Worm (Caenorhabditis elegans) whole organism, late embryonic: ENCODE measurements around the gene col-107.
A peak's percentile ranks its signal among the peaks of the same experiment; 100 is the strongest.

Experiments used
- C08G9.2 ChIP-seq: sonication (generic microtip); optimal IDR thresholded peaks from 2 replicates; lab custom pipeline; 2016; ENCODE audit warnings: mild to moderate bottlenecking, missing genetic modification characterization, moderate library complexity, missing compliant biosample characterization
- C38D4.7 ChIP-seq: fragments of 200-800 bp; sonication (Bioruptor generic); optimal IDR thresholded peaks from 2 replicates; lab custom pipeline; 2018; ENCODE audit warnings: mild to moderate bottlenecking, missing genetic modification characterization, moderate library complexity, missing compliant biosample characterization
- K09A11.1 ChIP-seq: sonication (generic microtip); optimal IDR thresholded peaks from 2 replicates; lab custom pipeline; 2017; ENCODE audit warnings: antibody characterized with exemption, mild to moderate bottlenecking, missing genetic modification characterization, missing compliant biosample characterization; ENCODE audit not compliant: insufficient read depth
- Y22D7AL.16 ChIP-seq: sonication (generic microtip); optimal IDR thresholded peaks from 2 replicates; lab custom pipeline; 2016; ENCODE audit warnings: missing genetic modification characterization, missing compliant biosample characterization
- ahr-1 ChIP-seq: sonication (generic microtip); optimal IDR thresholded peaks from 2 replicates; lab custom pipeline; 2016; ENCODE audit warnings: missing genetic modification characterization, missing compliant biosample characterization
- ceh-18 ChIP-seq: sonication (generic microtip); optimal IDR thresholded peaks from 2 replicates; lab custom pipeline; 2016; ENCODE audit warnings: missing genetic modification characterization, missing compliant biosample characterization
- ceh-19 ChIP-seq: fragments of 200-800 bp; sonication (Bioruptor generic); optimal IDR thresholded peaks from 2 replicates; lab custom pipeline; 2018; ENCODE audit warnings: mild to moderate bottlenecking, missing genetic modification characterization, missing compliant biosample characterization
- ceh-2 ChIP-seq: sonication (generic microtip); optimal IDR thresholded peaks from 2 replicates; lab custom pipeline; 2016; ENCODE audit warnings: missing genotype, missing genetic modification characterization, missing compliant biosample characterization
- ceh-22 ChIP-seq: sonication (generic microtip); optimal IDR thresholded peaks from 2 replicates; lab custom pipeline; 2017; ENCODE audit warnings: missing biosample characterization, missing genetic modification characterization
- ceh-30 ChIP-seq: fragments of 150-350 bp; optimal IDR thresholded peaks from 2 replicates; lab custom pipeline; 2014; ENCODE audit warnings: missing biosample characterization, missing genetic modification characterization
- ceh-31 ChIP-seq: sonication (generic microtip); optimal IDR thresholded peaks from 2 replicates; lab custom pipeline; 2016; ENCODE audit warnings: missing genetic modification characterization, missing compliant biosample characterization
- ceh-34 ChIP-seq: sonication (generic microtip); optimal IDR thresholded peaks from 2 replicates; lab custom pipeline; 2016; ENCODE audit warnings: mild to moderate bottlenecking, missing genetic modification characterization, missing compliant biosample characterization
- ceh-45 ChIP-seq: fragments of 200-800 bp; sonication (Bioruptor generic); IDR thresholded peaks from 2 replicates; pipeline ENCODE4 v1.3.6; 2022; ENCODE audit warnings: missing genetic modification reagents, missing genetic modification characterization, missing compliant biosample characterization
- ceh-9 ChIP-seq: sonication (generic microtip); optimal IDR thresholded peaks from 2 replicates; lab custom pipeline; 2016; ENCODE audit warnings: mild to moderate bottlenecking, missing genetic modification characterization, inconsistent platforms, missing compliant biosample characterization
- che-1 ChIP-seq: sonication (generic microtip); optimal IDR thresholded peaks from 2 replicates; lab custom pipeline; 2016; ENCODE audit warnings: mild to moderate bottlenecking, missing genetic modification characterization, missing compliant biosample characterization
- dmd-4 ChIP-seq: sonication (generic microtip); optimal IDR thresholded peaks from 2 replicates; lab custom pipeline; 2016; ENCODE audit warnings: borderline replicate concordance, missing genetic modification characterization, missing compliant biosample characterization
- elt-2 ChIP-seq: sonication (generic microtip); optimal IDR thresholded peaks from 2 replicates; lab custom pipeline; 2016; ENCODE audit warnings: missing genetic modification reagents, missing genetic modification characterization, missing compliant biosample characterization
- ets-4 ChIP-seq: sonication (generic microtip); optimal IDR thresholded peaks from 2 replicates; lab custom pipeline; 2016; ENCODE audit warnings: missing genetic modification characterization, missing compliant biosample characterization
- fkh-10 ChIP-seq: fragments of 150-350 bp; optimal IDR thresholded peaks from 2 replicates; lab custom pipeline; 2014; ENCODE audit warnings: missing biosample characterization, missing genetic modification reagents, missing genetic modification characterization
- fkh-6 ChIP-seq: sonication (generic microtip); optimal IDR thresholded peaks from 2 replicates; lab custom pipeline; 2016; ENCODE audit warnings: missing genetic modification characterization, missing compliant biosample characterization
- gmeb-2 ChIP-seq: sonication (generic microtip); optimal IDR thresholded peaks from 2 replicates; lab custom pipeline; 2016; ENCODE audit warnings: missing genetic modification characterization, inconsistent platforms, missing compliant biosample characterization
- hlh-15 ChIP-seq: sonication (generic microtip); optimal IDR thresholded peaks from 2 replicates; lab custom pipeline; 2016; ENCODE audit warnings: missing genetic modification characterization, missing compliant biosample characterization
- hlh-30 ChIP-seq: sonication (generic microtip); optimal IDR thresholded peaks from 2 replicates; lab custom pipeline; 2017; ENCODE audit warnings: antibody characterized with exemption, missing genetic modification characterization, missing compliant biosample characterization; ENCODE audit not compliant: insufficient read depth
- hlh-8 ChIP-seq: sonication (generic microtip); optimal IDR thresholded peaks from 2 replicates; lab custom pipeline; 2016; ENCODE audit warnings: missing genotype, missing genetic modification characterization, missing compliant biosample characterization
- lim-6 ChIP-seq: sonication (generic microtip); optimal IDR thresholded peaks from 2 replicates; lab custom pipeline; 2016; ENCODE audit warnings: missing genetic modification characterization, missing compliant biosample characterization
- lin-11 ChIP-seq: fragments of 200-800 bp; sonication (Bioruptor generic); optimal IDR thresholded peaks from 2 replicates; lab custom pipeline; 2018; ENCODE audit warnings: mild to moderate bottlenecking, missing genetic modification characterization, missing compliant biosample characterization
- mec-3 ChIP-seq: sonication (generic microtip); optimal IDR thresholded peaks from 2 replicates; lab custom pipeline; 2016; ENCODE audit warnings: borderline replicate concordance, missing genetic modification characterization, missing compliant biosample characterization
- nfya-1 ChIP-seq: sonication (generic microtip); optimal IDR thresholded peaks from 2 replicates; lab custom pipeline; 2017; ENCODE audit warnings: missing genetic modification characterization, mild to moderate bottlenecking, missing compliant biosample characterization, antibody characterized with exemption, moderate library complexity
- nhr-11 ChIP-seq: fragments of 150-350 bp; optimal IDR thresholded peaks from 2 replicates; lab custom pipeline; 2014; ENCODE audit warnings: missing biosample characterization, missing genetic modification characterization
- nhr-232 ChIP-seq: sonication (generic microtip); optimal IDR thresholded peaks from 2 replicates; lab custom pipeline; 2016; ENCODE audit warnings: missing genetic modification characterization, missing compliant biosample characterization
- npax-4 ChIP-seq: sonication (generic microtip); optimal IDR thresholded peaks from 2 replicates; lab custom pipeline; 2016; ENCODE audit warnings: missing genetic modification characterization, missing compliant biosample characterization
- odd-2 ChIP-seq: sonication (generic microtip); optimal IDR thresholded peaks from 2 replicates; lab custom pipeline; 2017; ENCODE audit warnings: antibody characterized with exemption, mild to moderate bottlenecking, missing genetic modification characterization, missing compliant biosample characterization
- pax-1 ChIP-seq: fragments of 150-350 bp; optimal IDR thresholded peaks from 2 replicates; lab custom pipeline; 2014; ENCODE audit warnings: missing biosample characterization, missing genetic modification characterization
- pha-2 ChIP-seq: sonication (generic microtip); optimal IDR thresholded peaks from 2 replicates; lab custom pipeline; 2017; ENCODE audit warnings: mild to moderate bottlenecking, missing genetic modification characterization, missing compliant biosample characterization
- ref-2 ChIP-seq: sonication (generic microtip); optimal IDR thresholded peaks from 2 replicates; lab custom pipeline; 2016; ENCODE audit warnings: missing genetic modification characterization, missing compliant biosample characterization
- rnt-1 ChIP-seq: sonication (generic microtip); optimal IDR thresholded peaks from 2 replicates; lab custom pipeline; 2016; ENCODE audit warnings: missing genetic modification characterization, missing compliant biosample characterization
- sox-2 ChIP-seq: fragments of 200-800 bp; sonication (Bioruptor generic); IDR thresholded peaks from 2 replicates; pipeline ENCODE4 v1.3.6; 2022; ENCODE audit warnings: missing genetic modification reagents, missing genetic modification characterization, missing compliant biosample characterization
- syd-9 ChIP-seq: sonication (generic microtip); optimal IDR thresholded peaks from 2 replicates; lab custom pipeline; 2016; ENCODE audit warnings: mild to moderate bottlenecking, missing genetic modification characterization, moderate library complexity, missing compliant biosample characterization
- tbx-2 ChIP-seq: sonication (generic microtip); optimal IDR thresholded peaks from 2 replicates; lab custom pipeline; 2016; ENCODE audit warnings: missing genetic modification characterization, missing compliant biosample characterization
- unc-3 ChIP-seq, 2 experiments: fragments of 200-800 bp in 1 of 2; sonication (Bioruptor generic) in 1 of 2; sonication (generic microtip) in 1 of 2; conservative IDR thresholded peaks in 1 of 2; optimal IDR thresholded peaks in 1 of 2; 2 replicates each; pipeline versions ENCODE4 v1.3.6 to Lab custom; 2016 to 2022; ENCODE audit warnings: missing compliant biosample characterization in 2 of 2, missing genetic modification characterization in 2 of 2, missing genetic modification reagents in 1 of 2
- unc-42 ChIP-seq: sonication (generic microtip); optimal IDR thresholded peaks from 2 replicates; lab custom pipeline; 2016; ENCODE audit warnings: missing genotype, missing genetic modification characterization, missing compliant biosample characterization
- zip-5 ChIP-seq: sonication (generic microtip); optimal IDR thresholded peaks from 2 replicates; lab custom pipeline; 2016; ENCODE audit warnings: missing genetic modification characterization, missing compliant biosample characterization

col-107 gene

DNA sequence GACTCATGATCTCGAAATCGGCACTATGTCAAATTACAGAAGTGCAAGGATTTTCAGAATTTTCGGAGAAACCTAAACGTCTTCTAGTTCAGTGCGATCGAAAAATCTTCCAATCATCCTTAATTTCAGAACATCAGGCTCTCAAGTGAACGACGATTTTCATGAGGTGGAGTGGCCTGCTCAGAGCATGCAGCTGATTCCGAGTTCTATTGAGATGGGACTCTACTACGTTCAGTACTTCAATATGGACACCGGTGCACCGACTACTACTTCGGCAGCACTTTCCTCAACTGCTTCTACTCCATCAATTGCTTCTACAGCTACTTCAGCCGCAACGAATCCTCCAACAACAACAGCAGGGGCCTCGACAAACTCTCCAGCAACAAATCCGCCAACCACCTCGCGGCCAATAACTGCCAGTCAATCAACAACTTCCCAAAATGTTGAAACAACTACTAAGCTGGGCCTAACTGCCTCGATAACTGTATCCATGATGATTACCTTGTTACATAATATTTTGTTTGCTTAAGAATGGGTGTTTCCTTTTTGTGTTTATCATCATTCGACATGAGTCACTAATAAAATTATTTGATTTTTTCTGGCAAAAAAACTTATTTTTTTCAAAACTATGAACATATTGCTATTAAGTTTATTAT, 15.1 kb downstream of the col-107 start, which contains the start of gene Y41D4B.15:
Y41D4B.15 (plus strand) TSS at position 606 of the 656 bp plus-strand sequence.
- TF ChIP-seq npax-4 (tag; lab: Kevin White, UChicago), result no peak
- no peak for TF ChIP-seq syd-9 (tag; lab: Kevin White, UChicago)
- no peak for TF ChIP-seq Y22D7AL.16 (tag; lab: Kevin White, UChicago)
- no peak for TF ChIP-seq lim-6
- TF ChIP-seq hlh-15, result no peak
- no peak for TF ChIP-seq ceh-9
- TF ChIP-seq C38D4.7 (GFP tag; lab: Kevin White, UChicago), result no peak
- no peak for TF ChIP-seq ceh-2
- TF ChIP-seq dmd-4 (tag; lab: Kevin White, UChicago), result no peak
- TF ChIP-seq unc-42 (tag; lab: Kevin White, UChicago), result no peak

DNA sequence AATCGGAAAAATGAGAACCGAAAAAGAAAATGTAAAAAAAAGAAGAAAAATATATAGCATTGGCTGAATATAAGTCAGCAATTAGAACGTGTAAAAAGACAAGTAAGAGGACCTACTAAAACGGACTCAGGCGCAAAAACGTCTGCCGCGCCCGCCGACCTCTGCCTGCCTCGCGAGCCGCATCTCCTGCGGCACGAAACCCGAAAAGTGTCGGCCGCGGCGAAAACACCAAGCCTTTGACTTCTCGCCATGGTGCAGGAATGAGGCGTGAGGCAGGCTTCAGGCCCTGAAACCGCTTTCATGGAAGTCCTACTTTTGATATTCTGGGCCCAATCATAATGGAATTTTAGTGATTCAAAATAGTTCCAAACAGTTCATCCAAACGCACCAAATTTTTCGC, 17.2 kb downstream of the col-107 start:
- TF ChIP-seq ceh-45 (no peak), lim-6 (no peak), elt-2 (tag; lab: Kevin White, UChicago) (no peak), ceh-19 (GFP tag; lab: Kevin White, UChicago) (no peak), ceh-22 (tag; lab: Kevin White, UChicago) (no peak), nhr-232 (tag; lab: Kevin White, UChicago) (no peak), lin-11 (tag; lab: Kevin White, UChicago) (no peak), rnt-1 (tag; lab: Kevin White, UChicago) (no peak), ets-4 (tag; lab: Kevin White, UChicago) (no peak), ref-2 (no peak), ceh-18 (tag; lab: Kevin White, UChicago) (no peak), che-1 (tag; lab: Kevin White, UChicago) (no peak), hlh-15 (no peak), zip-5 (tag; lab: Kevin White, UChicago) (no peak), hlh-30 (tag; lab: Kevin White, UChicago) (no peak), nfya-1 (tag; lab: Kevin White, UChicago) (no peak)

DNA sequence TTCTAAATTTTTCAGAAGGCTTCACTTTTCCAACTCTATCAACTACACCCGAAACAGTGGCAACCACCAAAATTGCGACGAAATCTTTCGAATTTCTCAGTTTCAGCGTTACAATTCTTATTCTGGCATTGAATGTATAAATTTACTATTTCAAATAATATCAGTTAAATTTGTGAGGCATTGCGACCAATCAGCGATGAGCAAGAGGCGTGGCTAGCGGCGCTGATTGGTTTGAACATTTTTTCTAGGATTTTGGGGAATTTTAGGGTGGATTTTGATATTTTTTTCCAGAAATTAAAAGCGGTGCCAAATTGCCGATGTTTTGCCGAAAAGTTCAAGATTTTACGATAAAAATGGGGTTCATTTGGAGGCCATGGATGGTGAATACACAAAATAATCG, 19.1 kb downstream of the col-107 start:
- TF ChIP-seq ceh-18 (tag; lab: Kevin White, UChicago) (no peak), fkh-6 (tag; lab: Kevin White, UChicago) (no peak), nfya-1 (tag; lab: Kevin White, UChicago) (peak; percentile 96), tbx-2 (no peak), gmeb-2 (tag; lab: Kevin White, UChicago) (no peak)

DNA sequence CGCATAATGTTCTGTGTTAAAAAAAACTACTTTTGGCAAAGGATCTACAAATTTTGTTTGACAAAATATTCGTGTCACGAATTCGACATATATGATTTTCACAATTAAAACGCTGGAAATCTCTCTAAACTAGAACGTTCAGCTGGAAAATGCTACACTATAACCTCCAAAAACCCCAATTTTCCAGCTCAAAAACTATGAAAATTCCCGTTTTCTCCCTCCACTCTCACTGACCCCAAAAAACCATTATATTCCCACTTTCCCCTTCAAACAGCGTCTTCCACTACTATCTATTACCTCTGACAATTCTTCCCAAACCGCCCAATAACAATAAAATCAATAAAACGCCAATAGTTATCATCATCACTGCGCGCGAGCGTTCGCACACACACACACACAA, 28.2 kb downstream of the col-107 start, which contains the start of gene Y41D4B.14:
Y41D4B.14 (plus strand) TSS at position 301 of the 400 bp plus-strand sequence.
- TF ChIP-seq pha-2 (tag; lab: Kevin White, UChicago), result no peak
- no peak for TF ChIP-seq ceh-31 (tag; lab: Kevin White, UChicago)
- TF ChIP-seq unc-3 (GFP tag; conservative IDR thresholded peaks at IDR 0.05; lab: Robert Waterston, UW), result no peak
- TF ChIP-seq unc-3 (tag; optimal IDR thresholded peaks at IDR 0.05; lab: Kevin White, UChicago), result no peak

DNA sequence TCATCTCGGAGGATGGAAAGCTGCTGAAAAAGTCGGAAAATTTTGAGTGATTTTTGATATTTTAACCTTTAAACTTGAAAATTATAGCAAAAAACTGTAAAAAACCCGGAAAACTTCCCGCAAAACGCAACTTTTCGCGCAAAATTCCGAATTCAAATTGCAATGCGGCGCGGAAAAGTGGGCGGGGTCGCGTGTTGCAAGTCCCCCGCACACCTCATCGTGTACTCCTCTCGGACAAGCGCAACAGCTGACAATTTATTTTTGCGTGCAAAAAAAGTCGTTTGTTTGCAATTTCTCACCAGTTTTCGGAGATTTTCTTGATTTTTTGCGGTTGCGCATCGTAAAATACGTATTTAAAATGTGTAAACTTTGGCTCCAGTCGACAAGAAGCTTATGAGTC, 47.3 kb downstream of the col-107 start, which contains the start of gene npp-8:
npp-8 (minus strand) TSS at position 23 of the 400 bp plus-strand sequence.
- TF ChIP-seq mec-3 (peak; percentile 65), nhr-11 (tag; lab: Kevin White, UChicago) (no peak), odd-2 (tag; lab: Kevin White, UChicago) (no peak), ceh-22 (tag; lab: Kevin White, UChicago) (peak; percentile 50), K09A11.1 (tag; lab: Kevin White, UChicago) (peak; percentile 66), hlh-8 (peak; percentile 82), ahr-1 (peak; percentile 75), pax-1 (tag; lab: Kevin White, UChicago) (no peak), ceh-34 (peak; percentile 89), tbx-2 (peak; percentile 93), C08G9.2 (tag; lab: Kevin White, UChicago) (peak; percentile 86), unc-3 (GFP tag; conservative IDR thresholded peaks at IDR 0.05; lab: Robert Waterston, UW) (no peak; the same call in 1 of the 2 replicates), unc-3 (tag; optimal IDR thresholded peaks at IDR 0.05; lab: Kevin White, UChicago) (peak; percentile 84), sox-2 (no peak), che-1 (tag; lab: Kevin White, UChicago) (peak; percentile 74), fkh-10 (GFP tag; lab: Kevin White, UChicago) (no peak), ceh-30 (tag; lab: Kevin White, UChicago) (peak; percentile 64), ceh-31 (tag; lab: Kevin White, UChicago) (peak; percentile 95), lim-6 (peak; percentile 79), npax-4 (tag; lab: Kevin White, UChicago) (peak; percentile 34), ceh-18 (tag; lab: Kevin White, UChicago) (peak; percentile 89), ceh-19 (GFP tag; lab: Kevin White, UChicago) (peak; percentile 88)
